Worm (Caenorhabditis elegans) whole organism, L4/young adult: Measurements from ENCODE around the gene C18H2.5.

ENCODE experiments used
- dao-5 ChIP-seq: sonication (generic microtip); optimal IDR thresholded peaks from 2 replicates; lab custom pipeline; 2016; ENCODE audit warnings: missing genotype, missing genetic modification characterization, moderate library complexity, missing compliant biosample characterization
- him-1 ChIP-seq: sonication (generic microtip); optimal IDR thresholded peaks from 2 replicates; lab custom pipeline; 2016; ENCODE audit warnings: missing genotype, missing genetic modification reagents, missing genetic modification characterization, missing compliant biosample characterization

- TF ChIP-seq him-1 (tag; lab: Kevin White, UChicago) (no peak), dao-5 (tag; lab: Kevin White, UChicago) (no peak)
Observed at ce11 chrIII:7655498-7655897, 38.7 kb downstream of the C18H2.5 start.
